Fruit fly (Drosophila melanogaster): ENCODE data around the gene CG12237.
A peak's percentile ranks its signal among the peaks of the same experiment; 100 is the strongest.

CG12237 gene

DNA sequence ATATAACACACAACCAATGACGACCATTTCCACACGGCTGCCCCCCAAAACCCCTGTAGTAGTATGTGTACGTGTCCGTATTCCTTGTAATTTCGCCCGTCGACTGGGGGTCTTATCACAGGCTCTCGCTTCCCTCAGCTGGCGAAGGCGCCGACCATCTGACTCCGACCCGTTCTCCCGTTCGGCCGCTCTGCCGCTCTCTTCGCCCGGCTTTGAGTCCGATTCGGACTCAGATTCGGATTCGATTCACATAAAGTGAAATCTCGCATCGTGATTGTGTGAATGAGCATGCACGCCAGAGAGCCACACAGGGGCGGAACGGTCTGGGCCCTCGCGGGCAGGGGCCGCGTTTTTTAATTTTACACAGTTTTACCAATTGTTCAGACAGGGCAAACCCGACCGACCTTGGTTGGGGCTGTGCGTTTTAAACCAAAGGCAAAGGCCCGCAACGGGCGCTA is 23.0 kb upstream of the CG12237 start (continued):
- TF ChIP-seq Dek (tag; optimal IDR thresholded peaks at IDR 0.05) (peak; percentile 13), dmrt11E (tag; optimal IDR thresholded peaks at IDR 0.05) (no peak), CG34376 (GFP tag; optimal IDR thresholded peaks at IDR 0.05) (peak; percentile 19), Nf-YA (GFP tag; IDR thresholded peaks at IDR 0.05) (no peak), dmrt99B (tag; optimal IDR thresholded peaks at IDR 0.05) (peak; percentile 9), gfzf (GFP tag; optimal IDR thresholded peaks at IDR 0.05) (no peak), jumu (GFP tag; optimal IDR thresholded peaks at IDR 0.05) (peak; percentile 27), CG1024 (GFP tag; IDR thresholded peaks at IDR 0.05) (peak; percentile 23; the same call in 1 of the 2 replicates), ara (GFP tag; IDR thresholded peaks at IDR 0.05) (0 out of 2 replicates have a peak, but pooled peaks have one; percentile 29), Pdp1 (GFP tag; optimal IDR thresholded peaks at IDR 0.05) (peak; percentile 27 to 43), CG15073 (GFP tag; optimal IDR thresholded peaks at IDR 0.05) (no peak), CG5953 (GFP tag; IDR thresholded peaks at IDR 0.05) (peak; percentile 43; the same call in 1 of the 2 replicates), CG11085 (GFP tag; IDR thresholded peaks at IDR 0.05) (0 out of 2 replicates have a peak, but pooled peaks have one; percentile 13), Gsc (GFP tag; IDR thresholded peaks at IDR 0.05) (no peak), chm (GFP tag; IDR thresholded peaks at IDR 0.05) (peak; percentile 26; the same call in 1 of the 2 replicates), schlank (tag; optimal IDR thresholded peaks at IDR 0.05) (no peak), CG4617 (GFP tag; optimal IDR thresholded peaks at IDR 0.05; ENCODE audit: borderline replicate concordance) (no peak), CG15269 (tag; optimal IDR thresholded peaks at IDR 0.05) (peak; percentile 11), CG8290 (GFP tag; optimal IDR thresholded peaks at IDR 0.05) (peak; percentile 25), CG8290 (tag; optimal IDR thresholded peaks at IDR 0.05) (peak in 1 of 2 experiments; percentile 44), Scr (GFP tag; IDR thresholded peaks at IDR 0.05; ENCODE audit: partially characterized antibody) (peak; percentile 42; the same call in 1 of the 2 replicates), otp (GFP tag; IDR thresholded peaks at IDR 0.05) (0 out of 3 replicates have a peak, but pooled peaks have one; percentile 22), CG13775 (GFP tag; optimal IDR thresholded peaks at IDR 0.05) (peak; percentile 18), Hr78 (GFP tag; optimal IDR thresholded peaks at IDR 0.05) (peak in 1 of 2 experiments; percentile 2), MESR4 (GFP tag; optimal IDR thresholded peaks at IDR 0.05) (no peak), hkb (optimal IDR thresholded peaks at IDR 0.05) (no peak), hkb (GFP tag; IDR thresholded peaks at IDR 0.05) (peak; percentile 31; the same call in 1 of the 2 replicates), CG6765 (GFP tag; optimal IDR thresholded peaks at IDR 0.05) (no peak), CG14965 (GFP tag; optimal IDR thresholded peaks at IDR 0.05; ENCODE audit: borderline replicate concordance) (no peak), Ravus (GFP tag; IDR thresholded peaks at IDR 0.05) (no peak), CG17359 (tag; optimal IDR thresholded peaks at IDR 0.05) (no peak), CG8765 (GFP tag; IDR thresholded peaks at IDR 0.05) (0 out of 2 replicates have a peak, but pooled peaks have one; percentile 6), dpn (GFP tag; optimal IDR thresholded peaks at IDR 0.05) (peak; percentile 17 to 29), CG16863 (GFP tag; optimal IDR thresholded peaks at IDR 0.05) (peak; percentile 20), CG32772 (GFP tag; IDR thresholded peaks at IDR 0.05) (peak; percentile 53; the same call in 1 of the 2 replicates), dysf (GFP tag; IDR thresholded peaks at IDR 0.05) (peak; percentile 74), pnt (GFP tag; optimal IDR thresholded peaks at IDR 0.05) (peak; percentile 30), Hr3 (GFP tag; optimal IDR thresholded peaks at IDR 0.05) (peak; percentile 9), Hsf (GFP tag; optimal IDR thresholded peaks at IDR 0.05) (peak; percentile 22), HLH4C (GFP tag; IDR thresholded peaks at IDR 0.05; ENCODE audit: partially characterized antibody) (peak; percentile 57; the same call in 2 of the 3 replicates), CG11247 (GFP tag; IDR thresholded peaks at IDR 0.05) (peak; percentile 48; the same call in 1 of the 2 replicates), CG7745 (tag; optimal IDR thresholded peaks at IDR 0.05) (no peak), CG12744 (GFP tag; optimal IDR thresholded peaks at IDR 0.05) (peak; percentile 24), Drgx (GFP tag; IDR thresholded peaks at IDR 0.05) (peak; percentile 46; the same call in 1 of the 2 replicates), CG11723 (GFP tag; optimal IDR thresholded peaks at IDR 0.05) (no peak), Elba2 (GFP tag; optimal IDR thresholded peaks at IDR 0.05) (no peak), CG17912 (GFP tag; optimal IDR thresholded peaks at IDR 0.05) (no peak), sisA (GFP tag; IDR thresholded peaks at IDR 0.05) (peak; percentile 60), CG3726 (GFP tag; IDR thresholded peaks at IDR 0.05) (0 out of 3 replicates have a peak, but pooled peaks have one; percentile 39), CG14441 (GFP tag; IDR thresholded peaks at IDR 0.05) (peak; percentile 63)

Measured in whole organism, embryonic.